Worm (Caenorhabditis elegans) whole organism, L4/young adult: ENCODE results near the gene C07E3.4.

Source experiments
- W03F9.2 ChIP-seq: fragments of 150-350 bp; optimal IDR thresholded peaks from 2 replicates; lab custom pipeline; 2014; ENCODE audit warnings: missing biosample characterization, missing genetic modification characterization
- dao-5 ChIP-seq: sonication (generic microtip); optimal IDR thresholded peaks from 2 replicates; lab custom pipeline; 2016; ENCODE audit warnings: missing genotype, missing genetic modification characterization, moderate library complexity, missing compliant biosample characterization
- him-1 ChIP-seq: sonication (generic microtip); optimal IDR thresholded peaks from 2 replicates; lab custom pipeline; 2016; ENCODE audit warnings: missing genotype, missing genetic modification reagents, missing genetic modification characterization, missing compliant biosample characterization

ce11 chrII:10369547-10370028, 9.0 kb downstream of the C07E3.4 start, which contains the start of gene ceh-58:
- TF ChIP-seq dao-5 (tag; lab: Kevin White, UChicago) = no peak
- TF ChIP-seq him-1 (tag; lab: Kevin White, UChicago) = no peak
- no peak for TF ChIP-seq W03F9.2
